Fruit fly (Drosophila melanogaster): ENCODE results near the gene PGRP-SB2.

The PGRP-SB2 gene

DNA sequence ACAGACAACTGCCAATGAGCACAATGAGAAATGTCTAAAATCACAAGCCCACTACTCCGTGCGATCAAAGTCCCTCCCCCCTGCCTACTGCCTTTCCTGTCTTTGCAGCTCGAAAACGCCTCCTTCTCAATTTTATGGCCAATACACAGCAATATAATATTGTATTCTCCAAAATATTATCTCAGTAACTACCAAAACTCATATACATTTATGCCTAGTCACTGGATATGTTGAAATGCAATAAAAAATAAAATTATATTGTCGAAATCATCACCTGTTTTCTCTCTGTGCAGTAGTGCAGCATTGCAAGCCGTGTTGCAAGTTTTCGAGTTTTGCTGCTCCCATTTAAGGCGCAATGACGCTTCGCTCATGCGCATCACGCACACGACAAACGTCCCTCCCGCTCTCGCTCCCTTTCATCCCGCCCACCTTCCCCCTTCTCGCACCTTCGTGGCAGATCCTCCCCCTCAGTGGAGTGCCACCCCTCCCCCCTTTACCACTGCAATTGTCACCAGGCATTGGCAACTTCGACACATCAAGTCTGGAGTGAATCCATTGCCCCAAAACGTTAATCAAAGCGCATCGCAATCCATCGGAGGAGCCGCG, 32.3 kb downstream of the PGRP-SB2 start:
- TF ChIP-seq Sin3A (optimal IDR thresholded peaks at IDR 0.05), result no peak
- TF ChIP-seq insv (optimal IDR thresholded peaks at IDR 0.05), result no peak
- no peak for TF ChIP-seq ttk (optimal IDR thresholded peaks at IDR 0.05)
- no peak for TF ChIP-seq psq (optimal IDR thresholded peaks at IDR 0.05)

DNA sequence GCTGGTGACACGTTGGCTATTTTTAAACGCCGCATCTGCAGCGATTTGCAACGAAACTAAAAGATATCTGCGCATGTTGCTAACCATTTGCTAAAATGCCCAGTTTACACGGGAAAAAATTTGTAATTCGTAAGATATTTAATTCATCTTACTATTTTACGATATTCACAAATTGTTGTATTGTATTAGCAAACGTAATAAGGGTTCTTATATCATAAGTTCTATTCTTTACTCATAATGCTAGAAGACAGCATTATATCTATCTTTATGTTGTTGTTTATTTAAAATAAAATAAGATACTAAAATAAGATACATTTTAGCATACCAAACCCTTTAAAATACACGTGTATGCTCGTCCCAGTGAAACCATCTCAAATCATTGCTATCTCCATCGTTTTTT, 33.1 kb downstream of the PGRP-SB2 start:
- TF ChIP-seq Myc (optimal IDR thresholded peaks at IDR 0.05) (no peak), ttk (optimal IDR thresholded peaks at IDR 0.05) (no peak), insv (optimal IDR thresholded peaks at IDR 0.05) (no peak), h (optimal IDR thresholded peaks at IDR 0.05) (no peak), psq (optimal IDR thresholded peaks at IDR 0.05) (no peak), Sin3A (optimal IDR thresholded peaks at IDR 0.05) (no peak)

dm6 chr3L:16760274-16760673, 33.9 kb downstream of the PGRP-SB2 start:
- TF ChIP-seq ttk (optimal IDR thresholded peaks at IDR 0.05) (no peak), Myc (optimal IDR thresholded peaks at IDR 0.05) (no peak), Sin3A (optimal IDR thresholded peaks at IDR 0.05) (no peak), h (optimal IDR thresholded peaks at IDR 0.05) (no peak), psq (optimal IDR thresholded peaks at IDR 0.05) (no peak), insv (optimal IDR thresholded peaks at IDR 0.05) (no peak)

- TF ChIP-seq insv (optimal IDR thresholded peaks at IDR 0.05) (no peak), Sin3A (optimal IDR thresholded peaks at IDR 0.05) (no peak), psq (optimal IDR thresholded peaks at IDR 0.05) (no peak), ttk (optimal IDR thresholded peaks at IDR 0.05) (no peak), h (optimal IDR thresholded peaks at IDR 0.05) (no peak), Myc (optimal IDR thresholded peaks at IDR 0.05) (no peak)
These were observed 36.1 kb downstream of the PGRP-SB2 start for dm6 chr3L:16762203-16762997.

dm6 chr3L:16765647-16766628, 39.6 kb downstream of the PGRP-SB2 start, which contains the start of gene Nrt:
Nrt (plus strand) TSS chr3L:16766072.
- TF ChIP-seq ttk (optimal IDR thresholded peaks at IDR 0.05) (no peak), insv (optimal IDR thresholded peaks at IDR 0.05) (no peak), psq (optimal IDR thresholded peaks at IDR 0.05) (no peak), h (optimal IDR thresholded peaks at IDR 0.05) (no peak)

DNA sequence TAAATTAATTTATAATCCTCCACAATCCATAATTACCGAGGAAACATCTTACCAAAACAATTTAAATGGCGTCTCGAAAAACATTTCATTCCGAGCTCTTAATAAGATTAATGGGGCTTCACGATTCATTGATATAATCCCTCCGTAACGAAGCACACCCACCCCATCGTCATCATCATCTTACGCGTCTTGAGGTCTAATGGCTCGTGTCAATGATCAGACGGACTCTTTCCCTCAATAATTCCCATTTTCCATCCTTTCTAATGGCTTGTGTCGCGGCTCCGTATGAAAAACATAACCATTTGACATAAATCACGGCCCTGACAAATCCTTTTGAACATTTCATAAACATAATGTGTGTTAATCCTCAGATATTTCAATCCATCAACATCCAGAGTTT, 40.6 kb downstream of the PGRP-SB2 start:
- no peak for TF ChIP-seq insv (optimal IDR thresholded peaks at IDR 0.05)
- TF ChIP-seq Myc (optimal IDR thresholded peaks at IDR 0.05), result no peak
- no peak for TF ChIP-seq h (optimal IDR thresholded peaks at IDR 0.05)
- TF ChIP-seq ttk (optimal IDR thresholded peaks at IDR 0.05), result no peak

DNA sequence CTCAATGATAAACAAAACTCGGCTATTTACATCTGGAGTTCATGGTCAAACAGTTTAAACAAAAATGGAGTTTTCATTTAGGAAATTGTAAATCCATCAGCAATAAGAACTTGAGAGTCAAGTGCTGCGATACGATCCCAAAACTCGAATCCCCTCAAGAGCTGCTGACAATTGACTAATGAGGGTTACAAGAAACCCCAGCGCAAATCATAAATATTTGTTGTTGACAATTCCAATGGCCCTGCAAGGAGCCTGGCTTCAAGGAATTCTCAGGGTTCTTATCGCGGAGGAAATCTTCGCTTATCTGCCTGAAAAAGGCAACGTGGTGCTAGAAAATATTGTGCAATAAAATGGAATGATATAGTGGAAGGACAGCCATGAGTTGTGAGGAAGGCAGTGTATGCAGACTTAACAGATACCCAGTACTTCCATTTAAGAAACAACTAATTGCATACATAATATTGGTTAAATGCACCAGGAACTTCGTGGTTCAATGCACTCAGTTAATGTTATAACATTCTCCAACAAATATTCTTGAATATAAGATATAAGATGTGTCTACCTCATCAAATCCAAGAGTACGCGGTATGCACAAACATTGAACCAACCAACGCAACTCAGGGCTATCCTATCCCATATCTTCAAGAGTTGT, 41.8 kb downstream of the PGRP-SB2 start:
- TF ChIP-seq psq (optimal IDR thresholded peaks at IDR 0.05), result no peak
- no peak for TF ChIP-seq Sin3A (optimal IDR thresholded peaks at IDR 0.05)
- TF ChIP-seq ttk (optimal IDR thresholded peaks at IDR 0.05), result no peak
- no peak for TF ChIP-seq h (optimal IDR thresholded peaks at IDR 0.05)
- TF ChIP-seq Myc (optimal IDR thresholded peaks at IDR 0.05), result no peak
- no peak for TF ChIP-seq insv (optimal IDR thresholded peaks at IDR 0.05)

dm6 chr3L:16769866-16770265, 43.5 kb downstream of the PGRP-SB2 start:
- TF ChIP-seq h (optimal IDR thresholded peaks at IDR 0.05) (peak; percentile 6), Sin3A (optimal IDR thresholded peaks at IDR 0.05) (no peak)

DNA sequence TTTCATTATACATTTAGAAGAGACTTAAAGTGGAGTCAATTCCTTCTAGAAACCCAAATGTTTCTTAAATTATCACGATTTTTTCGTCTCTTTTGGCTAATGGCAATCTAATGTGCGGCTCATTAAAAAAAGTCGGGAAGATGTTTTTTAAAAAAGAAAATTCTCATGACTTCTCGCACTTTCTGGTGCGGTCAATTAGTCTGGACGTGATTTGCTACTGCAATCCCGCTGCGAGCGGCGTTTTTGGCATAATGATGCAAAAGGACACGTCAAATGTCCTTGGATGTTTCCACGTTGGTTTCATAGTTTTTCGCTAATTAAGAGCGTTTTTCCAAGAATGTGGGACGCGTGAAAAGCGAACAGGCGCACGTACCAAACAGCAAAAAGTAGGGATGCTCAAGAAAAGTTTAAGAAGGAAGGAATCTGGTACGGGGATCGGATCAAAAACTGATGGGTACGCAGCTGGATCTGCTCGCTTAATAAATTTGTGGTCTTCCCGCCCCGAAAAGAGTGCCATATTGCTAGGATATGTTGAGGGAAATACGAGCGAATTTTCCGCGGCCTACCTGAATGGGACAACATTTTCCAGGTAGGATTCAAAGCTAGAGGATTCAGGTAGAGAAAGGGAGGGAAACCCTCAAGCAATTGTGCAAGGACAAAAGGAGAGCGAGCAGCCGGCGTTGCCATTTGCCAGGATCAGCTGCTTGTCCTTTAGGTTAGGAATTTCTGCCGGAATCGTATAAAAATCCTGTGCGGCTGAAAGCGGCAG, 46.6 kb downstream of the PGRP-SB2 start:
- TF ChIP-seq Myc (optimal IDR thresholded peaks at IDR 0.05) (no peak), insv (optimal IDR thresholded peaks at IDR 0.05) (no peak)

Data from Kc167 (cell line).